Fruit fly (Drosophila melanogaster) whole organism, embryonic: ENCODE data around the gene CG43672.

Source experiments
- Aef1 ChIP-seq: fragments of 200-800 bp; sonication (Bioruptor generic); IDR thresholded peaks from 3 replicates; pipeline ENCODE4 v1.3.6; 2022; ENCODE audit warnings: missing biosample characterization, missing genetic modification characterization
- CG10147 ChIP-seq: fragments of 200-800 bp; sonication (Bioruptor generic); optimal IDR thresholded peaks from 2 replicates; lab custom pipeline; 2019; ENCODE audit warnings: missing biosample characterization, mild to moderate bottlenecking, missing genetic modification characterization, moderate library complexity
- CG10321 ChIP-seq: fragments of 200-800 bp; sonication (Bioruptor generic); IDR thresholded peaks from 2 replicates; pipeline ENCODE4 v1.3.6; 2022; ENCODE audit warnings: missing biosample characterization, missing genetic modification characterization
- CG10462 ChIP-seq: fragments of 200-800 bp; sonication (Bioruptor generic); optimal IDR thresholded peaks from 2 replicates; lab custom pipeline; 2016; ENCODE audit warnings: missing biosample characterization, missing genetic modification characterization
- CG11456 ChIP-seq: fragments of 200-800 bp; sonication (Bioruptor generic); IDR thresholded peaks from 3 replicates; pipeline ENCODE4 v1.3.6; 2022; ENCODE audit warnings: missing biosample characterization, missing genetic modification characterization
- CG11504 ChIP-seq: fragments of 200-800 bp; sonication (Bioruptor generic); optimal IDR thresholded peaks from 3 replicates; lab custom pipeline; 2019; ENCODE audit warnings: missing biosample characterization, mild to moderate bottlenecking, missing genetic modification characterization, moderate library complexity
- CG14014 ChIP-seq: fragments of 200-800 bp; sonication (Bioruptor generic); IDR thresholded peaks from 2 replicates; pipeline ENCODE4 v1.3.6; 2022; ENCODE audit warnings: missing biosample characterization, missing genetic modification characterization
- CG16815 ChIP-seq: fragments of 200-800 bp; sonication (Bioruptor generic); optimal IDR thresholded peaks from 3 replicates; lab custom pipeline; 2017; ENCODE audit warnings: missing biosample characterization, mild to moderate bottlenecking, missing genetic modification characterization
- CG16863 ChIP-seq: fragments of 200-800 bp; sonication (Bioruptor generic); optimal IDR thresholded peaks from 3 replicates; lab custom pipeline; 2016; ENCODE audit warnings: missing biosample characterization, missing genetic modification characterization
- CG17568 ChIP-seq: fragments of 200-800 bp; sonication (Bioruptor generic); optimal IDR thresholded peaks from 2 replicates; lab custom pipeline; 2018; ENCODE audit warnings: missing biosample characterization, mild to moderate bottlenecking, missing genetic modification characterization, moderate library complexity
- CG1792 ChIP-seq: fragments of 200-800 bp; sonication (Bioruptor generic); optimal IDR thresholded peaks from 2 replicates; lab custom pipeline; 2016; ENCODE audit warnings: missing biosample characterization, missing genetic modification characterization
- CG18619 ChIP-seq: fragments of 200-800 bp; sonication (Bioruptor generic); optimal IDR thresholded peaks from 3 replicates; lab custom pipeline; 2017; ENCODE audit warnings: missing biosample characterization, mild to moderate bottlenecking, missing genetic modification characterization
- CG2199 ChIP-seq: fragments of 200-800 bp; sonication (Bioruptor generic); IDR thresholded peaks from 3 replicates; pipeline ENCODE4 v1.3.6; 2022; ENCODE audit warnings: missing biosample characterization, missing genetic modification characterization
- CG31365 ChIP-seq: fragments of 200-800 bp; sonication (Bioruptor generic); optimal IDR thresholded peaks from 2 replicates; lab custom pipeline; 2018; ENCODE audit warnings: missing biosample characterization, mild to moderate bottlenecking, missing genetic modification characterization
- CG32772 ChIP-seq: fragments of 200-800 bp; sonication (Bioruptor generic); IDR thresholded peaks from 2 replicates; pipeline ENCODE4 v1.3.6; 2022; ENCODE audit warnings: missing biosample characterization, missing genetic modification characterization
- CG4360 ChIP-seq: fragments of 200-800 bp; sonication (Bioruptor generic); IDR thresholded peaks from 2 replicates; pipeline ENCODE4 v1.3.6; 2022; ENCODE audit warnings: missing biosample characterization, missing genetic modification characterization
- CG6254 ChIP-seq: fragments of 200-800 bp; sonication (Bioruptor generic); optimal IDR thresholded peaks from 3 replicates; lab custom pipeline; 2017; ENCODE audit warnings: mild to moderate bottlenecking, missing biosample characterization, missing genetic modification reagents, missing genetic modification characterization
- CG6272 ChIP-seq: fragments of 200-800 bp; sonication (Bioruptor generic); IDR thresholded peaks from 2 replicates; pipeline ENCODE4 v1.3.6; 2022; ENCODE audit warnings: missing biosample characterization, missing genetic modification characterization
- CG7372 ChIP-seq: fragments of 200-800 bp; sonication (Bioruptor generic); IDR thresholded peaks from 2 replicates; pipeline ENCODE4 v1.3.6; 2022; ENCODE audit warnings: missing biosample characterization, missing genetic modification characterization
- CG8478 ChIP-seq: fragments of >200 bp; optimal IDR thresholded peaks from 2 replicates; lab custom pipeline; 2018
- CrebB ChIP-seq: fragments of 200-800 bp; sonication (Bioruptor generic); optimal IDR thresholded peaks from 3 replicates; lab custom pipeline; 2018; ENCODE audit warnings: missing biosample characterization, mild to moderate bottlenecking, missing genetic modification characterization
- Ets65A ChIP-seq: fragments of 200-800 bp; sonication (Bioruptor generic); peaks from one replicate; lab custom pipeline; 2016; ENCODE audit warnings: missing biosample characterization, missing genetic modification characterization
- Fer3 ChIP-seq: fragments of 200-800 bp; sonication (Bioruptor generic); optimal IDR thresholded peaks from 2 replicates; lab custom pipeline; 2018; ENCODE audit warnings: missing biosample characterization, mild to moderate bottlenecking, missing genetic modification characterization, moderate library complexity
- HLH54F ChIP-seq: fragments of 200-800 bp; sonication (Bioruptor generic); optimal IDR thresholded peaks from 3 replicates; lab custom pipeline; 2016; ENCODE audit warnings: missing biosample characterization, missing genetic modification characterization
- Hr39 ChIP-seq: fragments of >200 bp; optimal IDR thresholded peaks from 2 replicates; lab custom pipeline; 2017
- Hsf ChIP-seq: fragments of 200-800 bp; sonication (Bioruptor generic); optimal IDR thresholded peaks from 3 replicates; lab custom pipeline; 2016; ENCODE audit warnings: missing biosample characterization, missing genetic modification characterization
- NC2α ChIP-seq: fragments of 200-800 bp; sonication (Bioruptor generic); optimal IDR thresholded peaks from 2 replicates; lab custom pipeline; 2016; ENCODE audit warnings: missing biosample characterization, missing genetic modification characterization
- Scr ChIP-seq: fragments of 200-800 bp; sonication (Bioruptor generic); IDR thresholded peaks from 2 replicates; pipeline ENCODE4 v1.3.6; 2022; ENCODE audit warnings: missing biosample characterization, missing genetic modification characterization; ENCODE audit not compliant: partially characterized antibody
- Six4 ChIP-seq: fragments of 200-800 bp; sonication (Bioruptor generic); optimal IDR thresholded peaks from 2 replicates; lab custom pipeline; 2016; ENCODE audit warnings: missing biosample characterization, missing genetic modification characterization
- Stat92E ChIP-seq, 3 experiments: fragments of >200 bp in 2 of 3; fragments of 200-800 bp in 1 of 3; sonication (Bioruptor generic) in 1 of 3; optimal IDR thresholded peaks; 2 replicates each; lab custom pipeline; 2017 to 2019; ENCODE audit warnings: missing biosample characterization in 3 of 3, missing genetic modification characterization in 3 of 3, mild to moderate bottlenecking in 1 of 3, moderate library complexity in 1 of 3
- Xrp1 ChIP-seq: fragments of 200-800 bp; sonication (Bioruptor generic); IDR thresholded peaks from 2 replicates; pipeline ENCODE4 v1.3.6; 2022; ENCODE audit warnings: missing biosample characterization, missing genetic modification characterization
- amos ChIP-seq: fragments of 200-800 bp; sonication (Bioruptor generic); IDR thresholded peaks from 2 replicates; pipeline ENCODE4 v1.3.6; 2022; ENCODE audit warnings: missing biosample characterization, missing genetic modification characterization; ENCODE audit not compliant: partially characterized antibody
- chif ChIP-seq, 2 experiments: fragments of 200-800 bp; sonication (Bioruptor generic); optimal IDR thresholded peaks; 3 replicates each; lab custom pipeline; 2016; ENCODE audit warnings: missing biosample characterization in 2 of 2, missing genetic modification characterization in 2 of 2
- corto ChIP-seq: fragments of 200-800 bp; sonication (Bioruptor generic); optimal IDR thresholded peaks from 2 replicates; lab custom pipeline; 2016; ENCODE audit warnings: missing biosample characterization, mild to moderate bottlenecking, missing genetic modification characterization, moderate library complexity
- cwo ChIP-seq: fragments of 200-800 bp; sonication (Bioruptor generic); optimal IDR thresholded peaks from 3 replicates; lab custom pipeline; 2017; ENCODE audit warnings: missing biosample characterization, missing genetic modification characterization, mild to moderate bottlenecking, moderate library complexity, missing genetic modification reagents
- da ChIP-seq: fragments of 200-800 bp; sonication (Bioruptor generic); optimal IDR thresholded peaks from 2 replicates; lab custom pipeline; 2016; ENCODE audit warnings: missing biosample characterization, missing genetic modification characterization
- disco-r ChIP-seq: fragments of 200-800 bp; sonication (Bioruptor generic); optimal IDR thresholded peaks from 2 replicates; lab custom pipeline; 2016; ENCODE audit warnings: missing biosample characterization, missing genetic modification characterization
- fd64A ChIP-seq: fragments of 200-800 bp; sonication (Bioruptor generic); optimal IDR thresholded peaks from 3 replicates; lab custom pipeline; 2018; ENCODE audit warnings: missing biosample characterization, mild to moderate bottlenecking, missing genetic modification characterization
- gem ChIP-seq: fragments of 200-800 bp; sonication (Bioruptor generic); optimal IDR thresholded peaks from 2 replicates; lab custom pipeline; 2019; ENCODE audit warnings: missing biosample characterization, mild to moderate bottlenecking, missing genetic modification characterization, moderate library complexity
- gro ChIP-seq: fragments of 200-800 bp; sonication (Bioruptor generic); optimal IDR thresholded peaks from 2 replicates; lab custom pipeline; 2016; ENCODE audit warnings: missing biosample characterization, missing genetic modification characterization
- ham ChIP-seq: fragments of 200-800 bp; sonication (Bioruptor generic); IDR thresholded peaks from 2 replicates; pipeline ENCODE4 v1.3.6; 2022; ENCODE audit warnings: missing biosample characterization, missing genetic modification characterization
- ind ChIP-seq: fragments of 200-800 bp; sonication (Bioruptor generic); optimal IDR thresholded peaks from 3 replicates; lab custom pipeline; 2016; ENCODE audit warnings: missing biosample characterization, missing genetic modification characterization
- jing ChIP-seq: fragments of 200-800 bp; sonication (Bioruptor generic); optimal IDR thresholded peaks from 2 replicates; lab custom pipeline; 2018; ENCODE audit warnings: missing biosample characterization, mild to moderate bottlenecking, missing genetic modification characterization
- ken ChIP-seq: fragments of 200-800 bp; sonication (Bioruptor generic); IDR thresholded peaks from 3 replicates; pipeline ENCODE4 v1.3.6; 2022; ENCODE audit warnings: missing biosample characterization, missing genetic modification characterization
- lbe ChIP-seq: fragments of 200-800 bp; sonication (Bioruptor generic); optimal IDR thresholded peaks from 2 replicates; lab custom pipeline; 2016; ENCODE audit warnings: missing biosample characterization, mild to moderate bottlenecking, missing genetic modification characterization
- lilli ChIP-seq: fragments of 200-800 bp; sonication (Bioruptor generic); optimal IDR thresholded peaks from 3 replicates; lab custom pipeline; 2016; ENCODE audit warnings: missing biosample characterization, missing genetic modification characterization
- nmo ChIP-seq: fragments of 200-800 bp; sonication (Bioruptor generic); optimal IDR thresholded peaks from 2 replicates; lab custom pipeline; 2018; ENCODE audit warnings: missing biosample characterization, mild to moderate bottlenecking, missing genetic modification characterization, moderate library complexity
- repo ChIP-seq: fragments of 200-800 bp; sonication (Bioruptor generic); optimal IDR thresholded peaks from 2 replicates; lab custom pipeline; 2016; ENCODE audit warnings: missing biosample characterization, missing genetic modification characterization
- sob ChIP-seq: fragments of 200-800 bp; sonication (Bioruptor generic); IDR thresholded peaks from 2 replicates; pipeline ENCODE4 v1.3.6; 2022; ENCODE audit warnings: missing biosample characterization, missing genetic modification characterization
- tgo ChIP-seq: fragments of 200-800 bp; sonication (Bioruptor generic); IDR thresholded peaks from 3 replicates; pipeline ENCODE4 v1.3.6; 2022; ENCODE audit warnings: missing biosample characterization, missing genetic modification characterization

CG43672 gene

DNA sequence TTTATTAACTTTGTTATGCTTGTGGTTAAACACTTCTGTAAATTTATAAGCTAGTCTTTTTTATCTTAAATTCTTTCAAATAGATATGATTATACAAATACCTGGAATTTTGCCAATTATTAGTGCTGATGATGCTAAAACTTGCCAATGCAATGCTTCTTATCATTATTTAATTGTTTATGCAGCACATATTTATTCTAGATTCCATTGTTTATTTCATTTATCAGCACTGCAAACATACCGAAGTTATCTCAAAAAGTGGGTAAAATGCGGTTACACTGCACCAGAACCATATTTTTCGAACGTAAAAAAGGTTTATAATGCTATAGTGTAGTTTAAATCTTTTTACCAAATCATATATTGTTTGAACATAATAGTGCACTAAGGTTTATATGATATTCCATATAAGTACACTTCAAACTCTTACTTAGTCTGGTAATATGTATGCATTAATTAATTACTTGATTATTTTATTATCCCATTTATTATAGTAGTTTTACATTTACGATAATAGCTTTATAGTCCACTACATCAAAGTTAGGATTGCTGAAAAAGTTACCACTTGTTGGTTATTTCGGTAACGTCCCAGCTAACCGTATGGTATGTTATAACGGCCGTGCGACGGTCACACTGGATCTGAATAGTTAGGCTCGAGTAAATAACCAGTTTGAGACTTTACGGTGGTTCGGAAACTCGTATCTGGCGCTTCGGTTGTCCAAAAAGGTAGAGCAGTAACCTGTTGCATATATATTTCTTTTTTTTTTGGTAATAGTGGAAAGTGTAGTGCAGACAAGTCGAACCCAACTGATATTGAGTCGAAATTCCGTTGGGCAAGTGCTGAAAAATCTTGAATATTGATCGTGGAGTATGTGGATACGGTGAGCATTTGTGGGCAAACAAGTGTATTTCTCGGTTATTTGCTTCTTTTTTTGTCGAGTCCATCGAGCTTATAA is 15.7 kb downstream of the CG43672 start, which contains the start of gene Rhp (continued):
- TF ChIP-seq CG6272 (no peak), ken (GFP tag; lab: Robert Waterston, UW) (no peak), CG10462 (GFP tag; lab: Kevin White, UChicago) (no peak), disco-r (no peak), fd64A (peak; percentile 35), nmo (GFP tag; lab: Kevin White, UChicago) (no peak), CG14014 (GFP tag; lab: Robert Waterston, UW) (peak; percentile 63; the same call in 1 of the 2 replicates), sob (GFP tag; lab: Robert Waterston, UW) (no peak), cwo (GFP tag; lab: Kevin White, UChicago) (no peak), Aef1 (GFP tag; lab: Robert Waterston, UW) (no peak), CG17568 (GFP tag; lab: Kevin White, UChicago) (no peak), corto (GFP tag; lab: Kevin White, UChicago) (no peak), CG4360 (no peak), CG18619 (peak; percentile 48), CG8478 (lab: Kevin White, UChicago) (no peak), ind (GFP tag; lab: Kevin White, UChicago) (no peak), chif (GFP tag; optimal IDR thresholded peaks at IDR 0.05; lab: Kevin White, UChicago) (no peak), ham (GFP tag; lab: Robert Waterston, UW) (no peak), jing (GFP tag; lab: Kevin White, UChicago) (no peak), Ets65A (GFP tag; lab: Kevin White, UChicago) (no peak), gro (GFP tag; lab: Kevin White, UChicago) (no peak), lbe (peak; percentile 56), Fer3 (tag; lab: Kevin White, UChicago) (peak; percentile 51), repo (GFP tag; lab: Kevin White, UChicago) (no peak), CG31365 (peak; percentile 49), CG11504 (tag; lab: Kevin White, UChicago) (no peak), CG10321 (no peak), lilli (GFP tag; lab: Kevin White, UChicago) (no peak), Hsf (GFP tag; lab: Kevin White, UChicago) (no peak), gem (tag; lab: Kevin White, UChicago) (peak; percentile 68), Xrp1 (GFP tag; lab: Robert Waterston, UW) (peak; percentile 40; the same call in 1 of the 2 replicates), CG7372 (no peak), Scr (GFP tag; lab: Robert Waterston, UW) (no peak; the same call in 1 of the 2 replicates), CrebB (tag; lab: Kevin White, UChicago) (peak; percentile 76), CG2199 (GFP tag; lab: Robert Waterston, UW) (peak; percentile 68; the same call in 1 of the 3 replicates), CG6254 (GFP tag; lab: Kevin White, UChicago) (peak; percentile 6), CG10147 (GFP tag; lab: Kevin White, UChicago) (no peak), CG16863 (GFP tag; lab: Kevin White, UChicago) (peak; percentile 4), HLH54F (GFP tag; lab: Kevin White, UChicago) (no peak), CG16815 (GFP tag; lab: Kevin White, UChicago) (no peak), CG11456 (GFP tag; lab: Robert Waterston, UW) (no peak), Six4 (GFP tag; lab: Kevin White, UChicago) (no peak), tgo (GFP tag; lab: Robert Waterston, UW) (no peak), CG1792 (GFP tag; lab: Kevin White, UChicago) (no peak), CG32772 (GFP tag; lab: Robert Waterston, UW) (no peak), Hr39 (no peak), Stat92E (GFP tag; optimal IDR thresholded peaks at IDR 0.05; lab: Kevin White, UChicago) (no peak), amos (GFP tag; lab: Robert Waterston, UW) (peak; percentile 54; the same call in 1 of the 2 replicates), NC2α (GFP tag; lab: Kevin White, UChicago) (no peak), da (GFP tag; lab: Kevin White, UChicago) (no peak)
